Worm (Caenorhabditis elegans): ENCODE results near the gene ins-34.

Gene ins-34

DNA sequence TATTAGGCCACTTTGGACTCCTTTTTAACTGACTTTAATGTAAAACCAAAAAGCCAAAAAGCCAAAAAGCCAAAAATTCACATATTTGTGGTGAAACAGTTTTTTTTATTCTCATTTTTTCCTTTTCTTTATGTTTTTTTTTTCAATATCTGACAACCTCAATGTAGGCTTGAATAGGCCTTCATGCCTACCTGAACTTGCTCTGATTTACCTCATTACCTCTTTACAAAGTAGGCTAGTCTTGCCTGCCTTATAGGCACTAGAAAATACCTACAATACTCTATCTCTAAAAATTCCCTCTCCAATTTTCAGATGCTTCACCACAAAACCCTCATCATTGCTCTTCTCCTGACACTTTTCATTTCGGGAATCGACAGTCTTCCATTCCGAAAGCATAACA lies at the start of gene ins-34:
Gene ins-34 (plus strand): TSS at position 301 of the 400 bp plus-strand sequence.
- TF ChIP-seq nhr-6 (tag; optimal IDR thresholded peaks at IDR 0.05) (no peak), lin-15B (tag; optimal IDR thresholded peaks at IDR 0.05) (no peak), ceh-82 (tag; optimal IDR thresholded peaks at IDR 0.05) (no peak), lin-38 (GFP tag; IDR thresholded peaks at IDR 0.05) (no peak), nhr-25 (tag; optimal IDR thresholded peaks at IDR 0.05; ENCODE audit: borderline replicate concordance, insufficient read depth) (no peak), F26F4.8 (GFP tag; conservative IDR thresholded peaks at IDR 0.05) (no peak), nhr-10 (tag; optimal IDR thresholded peaks at IDR 0.05) (no peak), nhr-41 (GFP tag; IDR thresholded peaks at IDR 0.05) (no peak), egl-27 (tag; optimal IDR thresholded peaks at IDR 0.05) (no peak), lin-29 (GFP tag; IDR thresholded peaks at IDR 0.05) (no peak)

DNA sequence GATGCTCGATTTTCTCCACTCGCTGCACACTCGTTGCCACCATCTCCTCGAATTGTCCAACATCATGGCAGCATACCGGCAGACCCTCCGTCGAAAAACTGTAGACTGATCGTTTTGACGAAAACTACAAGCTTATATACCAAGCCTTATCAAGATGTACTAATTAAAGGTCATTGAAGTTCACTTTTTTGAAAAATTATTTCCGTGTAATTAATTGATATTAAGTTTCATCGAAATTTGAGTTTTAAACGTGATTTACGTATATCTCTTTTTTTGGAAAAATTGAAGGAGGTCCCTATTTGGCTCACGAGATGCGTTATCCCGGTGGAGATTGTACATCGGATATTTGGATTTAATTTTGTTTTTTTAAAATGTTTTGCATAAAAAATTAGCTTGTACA lies 45.8 kb upstream of the ins-34 start, which contains the start of gene Y37A1B.4:
Gene Y37A1B.4 (minus strand): TSS at position 101 of the 400 bp plus-strand sequence.
- TF ChIP-seq lin-38 (GFP tag; IDR thresholded peaks at IDR 0.05) (0 out of 2 replicates have a peak, but pooled peaks have one; percentile 5), ama-1 (optimal IDR thresholded peaks at IDR 0.05) (no peak), ceh-62 (tag; optimal IDR thresholded peaks at IDR 0.05) (no peak), ceh-20 (GFP tag; IDR thresholded peaks at IDR 0.05) (no peak)

DNA sequence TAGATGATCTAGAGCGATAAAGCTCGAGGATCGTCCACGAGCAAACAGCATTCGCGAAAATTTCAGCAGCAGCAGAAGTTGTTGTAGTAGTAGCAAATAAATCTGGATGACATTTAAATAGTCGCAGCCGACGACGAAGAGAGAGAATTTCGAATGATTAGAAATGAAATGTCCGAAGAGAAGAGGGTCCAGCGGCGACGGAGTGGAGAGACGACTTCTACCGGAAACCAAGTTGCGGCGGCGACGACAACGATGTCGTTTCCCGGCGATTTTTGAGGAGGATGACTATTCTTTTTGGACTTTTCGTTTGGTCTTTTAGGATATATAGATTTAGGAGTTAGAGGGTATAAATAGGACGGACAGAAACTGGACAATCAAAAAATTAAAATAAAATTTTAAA lies 40.0 kb upstream of the ins-34 start:
- TF ChIP-seq aha-1 (tag) (peak; percentile 67), fos-1 (tag; optimal IDR thresholded peaks at IDR 0.05) (no peak)

DNA sequence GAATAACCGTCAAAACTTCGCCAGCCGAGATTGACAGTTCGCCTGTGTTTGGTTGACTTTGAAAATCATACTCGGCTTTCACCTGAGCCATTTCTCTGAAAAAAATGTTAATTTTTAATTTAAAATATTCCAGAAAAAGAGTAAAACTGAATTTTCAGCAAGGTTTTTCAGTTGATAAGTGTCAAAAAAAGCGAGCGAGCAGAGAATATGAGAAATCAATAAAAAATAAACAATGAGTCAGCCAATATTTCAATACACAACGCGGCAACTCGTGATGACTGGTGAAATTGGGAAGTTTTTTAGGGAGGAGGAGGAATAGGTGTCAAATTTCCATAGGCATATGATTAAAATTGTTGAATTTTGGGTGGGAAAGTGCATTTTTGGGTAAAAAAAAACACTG lies 36.6 kb upstream of the ins-34 start, which contains the start of gene lst-4:
Gene lst-4 (minus strand): TSS at position 101 of the 400 bp plus-strand sequence.
- no peak for TF ChIP-seq nhr-10 (tag; optimal IDR thresholded peaks at IDR 0.05)
- no peak for TF ChIP-seq ceh-32 (tag; optimal IDR thresholded peaks at IDR 0.05; ENCODE audit: poor library complexity)
- no peak for TF ChIP-seq madf-9 (GFP tag; conservative IDR thresholded peaks at IDR 0.05)
- TF ChIP-seq T26A8.4 (GFP tag; IDR thresholded peaks at IDR 0.05): no peak
- no peak for TF ChIP-seq lim-7 (GFP tag; IDR thresholded peaks at IDR 0.05)
- no peak for TF ChIP-seq dmd-8 (GFP tag; IDR thresholded peaks at IDR 0.05)
- no peak for TF ChIP-seq nhr-102 (tag; optimal IDR thresholded peaks at IDR 0.05)
- no peak for TF ChIP-seq daf-19 (GFP tag; conservative IDR thresholded peaks at IDR 0.05)
- no peak for TF ChIP-seq nhr-48 (tag; optimal IDR thresholded peaks at IDR 0.05)
- TF ChIP-seq Y48G9A.11 (GFP tag; IDR thresholded peaks at IDR 0.05): no peak
- TF ChIP-seq tag-97 (GFP tag; IDR thresholded peaks at IDR 0.05): no peak
- no peak for TF ChIP-seq ZK337.2 (GFP tag; IDR thresholded peaks at IDR 0.05)
- TF ChIP-seq daf-8 (GFP tag; IDR thresholded peaks at IDR 0.05): no peak
- TF ChIP-seq snpc-4 (tag; optimal IDR thresholded peaks at IDR 0.05): no peak
- no peak for TF ChIP-seq egl-43 (GFP tag; IDR thresholded peaks at IDR 0.05)
- no peak for TF ChIP-seq F44E2.7 (GFP tag; IDR thresholded peaks at IDR 0.05)

DNA sequence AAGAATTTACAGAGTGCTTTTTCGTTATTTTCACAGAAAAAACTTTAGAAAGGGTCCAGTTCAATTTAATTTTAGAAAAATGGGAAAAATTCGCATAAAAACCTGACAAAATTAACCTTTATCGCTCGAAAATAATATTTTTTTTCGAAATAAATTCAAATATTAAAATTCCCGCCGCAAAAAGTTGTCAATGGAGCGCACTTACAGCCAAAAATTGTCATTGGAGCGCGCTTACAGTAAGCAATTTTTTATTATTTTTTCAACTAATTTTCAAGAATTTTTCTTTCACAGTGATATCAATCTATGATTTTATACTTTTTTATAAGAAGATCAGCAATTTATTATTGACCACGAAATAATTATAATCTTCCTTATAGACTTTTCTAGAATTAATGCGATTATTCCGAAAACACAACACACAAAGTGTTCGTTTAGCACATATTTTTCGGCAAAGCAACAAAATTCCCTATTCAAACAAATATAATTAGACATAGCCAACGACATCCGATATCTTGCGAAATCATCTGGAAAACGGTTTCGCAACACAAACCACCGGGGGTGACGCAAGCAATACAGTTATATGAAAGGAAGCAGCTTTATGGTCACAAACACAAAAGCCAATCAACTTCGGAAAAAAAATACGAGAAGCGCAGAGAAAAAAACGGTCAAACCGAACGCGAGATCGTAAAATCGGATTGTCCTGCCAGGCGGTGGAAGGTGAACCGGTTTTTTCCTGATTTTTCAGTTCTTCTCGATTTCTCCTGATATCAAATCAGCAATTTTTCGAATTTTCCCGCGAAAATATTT lies 36.0 kb upstream of the ins-34 start:
- TF ChIP-seq lsy-2 (tag; optimal IDR thresholded peaks at IDR 0.05): peak in 1 of 2 experiments; percentile 14
- TF ChIP-seq zag-1 (tag; optimal IDR thresholded peaks at IDR 0.05): no peak
- no peak for TF ChIP-seq lim-7 (GFP tag; IDR thresholded peaks at IDR 0.05)
- no peak for TF ChIP-seq zip-11 (GFP tag; IDR thresholded peaks at IDR 0.05)
- no peak for TF ChIP-seq ceh-82 (tag; optimal IDR thresholded peaks at IDR 0.05)
- TF ChIP-seq dpl-1 (GFP tag; optimal IDR thresholded peaks at IDR 0.05): peak; percentile 54
- peak; percentile 37 for TF ChIP-seq mes-2 (tag; optimal IDR thresholded peaks at IDR 0.05; ENCODE audit: poor library complexity, severe bottlenecking)
- peak; percentile 35 for TF ChIP-seq nhr-48 (tag; optimal IDR thresholded peaks at IDR 0.05)
- peak; percentile 93 for TF ChIP-seq lin-38 (GFP tag; IDR thresholded peaks at IDR 0.05)
- TF ChIP-seq zip-2 (tag; optimal IDR thresholded peaks at IDR 0.05): no peak
- TF ChIP-seq hlh-11 (tag; optimal IDR thresholded peaks at IDR 0.05): peak; percentile 75
- TF ChIP-seq vab-7 (GFP tag; IDR thresholded peaks at IDR 0.05): 0 out of 2 replicates have a peak, but pooled peaks have one; percentile 10
- peak; percentile 83 for TF ChIP-seq snpc-1.2 (GFP tag; IDR thresholded peaks at IDR 0.05)
- TF ChIP-seq madf-9 (GFP tag; conservative IDR thresholded peaks at IDR 0.05): no peak
